Fruit fly (Drosophila melanogaster): ENCODE measurements around the gene CG32071.

Gene CG32071

dm6 chr3L:11096195-11096908 lies 7.3 kb downstream of the CG32071 start, which contains the start of the genes CG46439, Iyd and CG33947:
Gene CG46439, minus strand, starts transcription at chr3L:11096245.
Gene Iyd, minus strand, starts transcription at chr3L:11096245.
Gene CG33947, plus strand, starts transcription at chr3L:11096496.
- no peak for TF ChIP-seq noc (tag; optimal IDR thresholded peaks at IDR 0.05)

- TF ChIP-seq noc (tag; optimal IDR thresholded peaks at IDR 0.05), result no peak
These were observed 9.4 kb downstream of the CG32071 start for dm6 chr3L:11094279-11094678.

DNA sequence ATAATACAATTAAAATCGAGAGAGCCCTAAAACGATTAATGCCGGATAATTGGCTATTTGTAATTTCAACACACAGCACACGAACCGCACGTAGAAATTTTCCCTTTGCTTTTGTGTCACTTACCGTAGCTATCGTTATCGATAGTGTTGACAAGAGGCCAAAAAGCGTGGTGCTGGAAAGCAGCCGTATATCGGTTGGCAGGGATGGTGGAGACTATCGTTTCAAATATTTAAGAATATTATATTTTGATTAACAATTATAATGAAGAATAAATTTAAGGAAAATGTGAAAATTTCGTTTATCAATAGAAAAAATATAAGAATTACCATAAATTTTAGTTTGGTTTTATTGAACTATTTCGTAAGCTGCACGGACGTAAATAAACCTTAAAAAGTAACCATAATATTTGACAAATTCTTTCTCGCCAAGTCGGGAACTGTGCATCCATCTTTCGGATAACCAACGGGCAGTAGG lies 10.6 kb downstream of the CG32071 start, which contains the start of gene JIL-1:
JIL-1 (minus strand) TSS at position 148 of the 475 bp plus-strand sequence.
- TF ChIP-seq noc (tag; optimal IDR thresholded peaks at IDR 0.05), result peak; percentile 18

dm6 chr3L:11092610-11092961 lies 11.1 kb downstream of the CG32071 start:
- no peak for TF ChIP-seq noc (tag; optimal IDR thresholded peaks at IDR 0.05)

DNA sequence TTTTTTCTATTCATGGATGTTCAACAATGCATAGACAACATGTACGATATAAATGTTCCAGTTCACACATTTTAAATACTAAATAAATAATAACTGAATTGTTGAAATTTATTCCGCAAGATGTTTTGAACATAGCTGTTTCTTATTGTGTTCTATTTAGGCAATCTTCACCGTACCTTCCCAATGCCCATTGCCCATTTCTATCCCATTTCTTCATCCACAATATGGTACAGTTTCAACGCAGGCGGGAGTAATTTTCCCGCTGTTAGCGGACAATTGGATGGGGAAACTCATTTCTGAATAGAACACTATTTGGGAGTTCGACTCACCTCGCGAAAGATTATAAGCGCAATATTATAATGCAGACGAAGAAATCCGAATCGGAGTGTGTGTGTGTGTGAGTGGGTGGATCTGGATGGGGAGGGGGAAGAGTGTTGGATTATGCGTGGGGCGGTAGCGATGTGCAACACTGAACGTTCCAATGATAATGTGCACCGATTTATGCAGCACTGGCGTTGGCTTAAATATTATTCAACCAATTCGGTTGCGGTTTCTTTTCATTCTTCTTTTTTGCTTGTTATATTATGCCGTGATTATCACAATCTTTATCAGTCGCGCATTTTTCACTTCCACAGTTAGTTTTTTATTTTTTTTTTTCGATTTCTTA lies 11.6 kb downstream of the CG32071 start:
- peak; percentile 1 for TF ChIP-seq noc (tag; optimal IDR thresholded peaks at IDR 0.05)

dm6 chr3L:11089805-11090440 lies 13.8 kb downstream of the CG32071 start:
- TF ChIP-seq noc (tag; optimal IDR thresholded peaks at IDR 0.05), result peak; percentile 81

DNA sequence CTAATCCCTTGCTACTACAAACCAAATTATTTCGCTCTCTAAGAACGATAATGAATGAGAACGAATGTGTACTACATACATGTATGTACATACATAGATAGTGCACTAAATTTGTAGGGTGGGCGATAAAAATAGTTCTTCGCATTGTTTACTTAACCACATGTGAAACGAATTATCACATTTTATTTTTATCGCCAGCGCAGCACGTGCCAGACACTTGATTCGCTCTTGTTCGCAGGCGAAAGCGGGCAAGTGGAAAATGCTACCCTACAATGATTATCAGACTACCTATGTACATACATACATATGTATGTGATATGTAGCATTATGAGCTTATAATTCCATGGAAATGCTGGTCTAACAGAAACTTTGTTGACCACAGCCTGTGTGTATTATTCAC lies 17.9 kb downstream of the CG32071 start:
- no peak for TF ChIP-seq noc (tag; optimal IDR thresholded peaks at IDR 0.05)

dm6 chr3L:11084557-11085231 lies 19.0 kb downstream of the CG32071 start:
- TF ChIP-seq noc (tag; optimal IDR thresholded peaks at IDR 0.05), result peak; percentile 93

DNA sequence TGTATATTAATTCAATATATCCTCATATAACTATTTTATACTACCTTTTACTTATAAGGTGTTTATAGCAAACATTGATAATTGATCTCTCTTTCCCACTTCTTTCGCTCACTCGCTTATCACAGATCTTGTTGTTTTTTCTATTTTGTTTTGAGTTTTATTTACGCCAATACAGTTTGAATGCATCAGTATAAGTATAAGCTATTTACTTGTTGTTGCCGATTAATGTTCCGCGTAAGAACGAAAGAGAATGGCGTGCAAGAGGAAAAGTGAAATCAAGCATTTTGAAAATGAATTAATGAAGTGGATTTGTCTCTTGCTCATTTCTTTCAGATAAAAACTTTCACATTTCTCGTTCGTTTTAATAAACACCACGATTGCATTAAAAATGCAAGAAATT lies 20.1 kb downstream of the CG32071 start:
- no peak for TF ChIP-seq noc (tag; optimal IDR thresholded peaks at IDR 0.05)

DNA sequence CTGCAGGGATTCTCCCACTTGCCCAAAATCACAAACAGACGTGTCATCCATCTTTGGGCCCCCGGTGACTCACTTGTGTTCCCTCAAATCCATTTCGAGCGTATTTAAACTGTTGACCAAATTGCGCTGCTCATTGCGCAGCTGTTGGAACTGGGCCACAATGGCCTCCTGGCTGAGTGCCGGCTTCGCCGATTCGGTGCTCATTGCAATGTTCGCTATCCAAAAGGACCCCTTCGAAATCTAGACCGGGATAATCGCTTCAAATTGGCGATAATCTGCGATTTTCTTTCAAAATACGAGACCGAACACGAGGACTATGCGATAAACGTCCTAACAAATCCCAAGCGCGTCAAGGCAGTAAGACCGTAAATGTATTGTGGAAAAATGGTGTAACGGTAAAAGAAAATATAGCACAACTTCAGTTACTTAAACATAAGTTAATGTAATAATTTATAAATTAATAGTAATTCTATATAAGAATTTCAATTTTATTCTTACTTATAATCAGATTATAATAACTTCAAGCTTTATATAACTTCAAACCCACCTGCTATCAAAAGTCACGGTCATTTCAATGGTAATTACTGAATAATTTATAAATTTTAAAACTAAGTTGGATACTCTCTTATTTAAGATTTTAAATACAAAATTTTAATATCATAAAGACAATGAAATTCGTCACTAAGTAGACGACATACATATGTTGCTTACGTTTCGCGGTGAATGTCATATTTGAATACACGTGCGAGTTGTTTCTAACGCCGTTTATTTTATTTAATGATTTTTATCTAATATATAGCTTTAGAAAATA lies 29.4 kb downstream of the CG32071 start, which contains the start of the genes Pfdn2 and Noc1:
Pfdn2 (minus strand) TSS at position 346 of the 811 bp plus-strand sequence.
Noc1 (plus strand) TSS at position 727 of the 811 bp plus-strand sequence.
- TF ChIP-seq noc (tag; optimal IDR thresholded peaks at IDR 0.05), result no peak

dm6 chr3L:11071057-11071456 lies 32.6 kb downstream of the CG32071 start:
- no peak for TF ChIP-seq noc (tag; optimal IDR thresholded peaks at IDR 0.05)

DNA sequence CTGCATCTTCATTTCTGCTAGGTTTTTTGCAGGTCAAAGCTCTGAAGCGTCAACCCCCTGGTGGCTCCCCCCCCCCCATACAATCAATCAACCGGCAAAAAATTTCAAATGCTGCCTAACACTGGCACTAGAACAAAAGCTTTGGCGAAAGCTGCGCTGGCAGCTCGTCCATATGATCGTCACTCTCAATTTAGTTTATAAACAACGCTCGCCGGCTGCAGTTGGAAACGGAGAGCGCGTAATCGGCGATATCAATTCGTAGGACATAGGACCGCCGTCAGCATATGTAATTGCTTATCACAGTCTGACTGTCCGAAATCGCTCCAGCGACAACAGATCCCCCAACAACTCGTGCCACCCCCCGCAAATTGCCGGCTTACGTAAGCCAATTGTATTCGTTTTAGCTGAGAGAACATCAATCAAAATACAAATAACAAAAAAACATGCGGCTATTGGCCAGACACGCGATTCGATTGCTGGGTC lies 33.3 kb downstream of the CG32071 start, which contains the start of gene Mocs1:
Mocs1 (plus strand) TSS at position 155 of the 483 bp plus-strand sequence.
- peak; percentile 67 for TF ChIP-seq noc (tag; optimal IDR thresholded peaks at IDR 0.05)

DNA sequence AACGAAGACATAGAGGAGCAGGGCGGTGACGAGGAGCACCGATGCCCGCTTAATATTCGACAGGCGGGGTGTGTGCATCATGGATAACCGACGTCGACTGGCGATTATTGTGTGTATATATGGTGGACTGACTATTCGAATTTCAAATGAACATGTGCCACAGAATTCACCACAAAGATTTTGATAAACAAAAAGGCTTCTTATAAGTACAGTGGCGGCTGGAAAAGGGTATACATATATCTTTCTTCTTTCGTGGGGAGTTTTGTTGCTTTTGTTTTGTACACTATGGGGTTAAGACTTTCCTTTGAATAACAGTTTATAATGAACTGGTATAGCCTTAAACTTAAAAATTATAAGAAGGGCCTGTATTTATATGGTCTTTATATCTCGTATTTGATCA lies 33.9 kb downstream of the CG32071 start, which contains the start of gene CG6310:
CG6310 (minus strand) TSS at position 101 of the 400 bp plus-strand sequence.
- no peak for TF ChIP-seq noc (tag; optimal IDR thresholded peaks at IDR 0.05)

DNA sequence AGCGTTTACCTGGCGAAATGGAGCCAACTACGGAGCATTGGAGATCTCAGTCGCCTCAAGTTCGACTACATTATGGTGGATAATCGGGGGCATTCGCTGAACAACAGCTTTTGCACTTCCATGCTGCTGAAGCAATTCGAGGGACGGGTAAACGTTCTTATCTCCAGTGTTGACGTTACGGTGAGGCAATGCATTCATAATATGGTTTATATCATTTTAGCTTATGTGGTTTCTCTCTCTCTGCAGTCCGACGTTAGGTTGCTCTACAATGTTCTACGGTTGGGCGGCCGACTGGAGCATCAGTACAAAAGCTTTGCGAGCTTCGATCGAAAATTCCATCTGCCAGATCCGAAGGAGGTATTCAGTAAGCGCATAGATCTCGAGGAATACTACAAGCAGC lies 37.8 kb downstream of the CG32071 start:
- TF ChIP-seq noc (tag; optimal IDR thresholded peaks at IDR 0.05), result no peak

dm6 chr3L:11064689-11065088 lies 39.0 kb downstream of the CG32071 start, which contains the start of the genes CG32075, CG45101 and SuUR:
Gene CG32075, minus strand, starts transcription at chr3L:11064941.
Gene CG45101, plus strand, starts transcription at chr3L:11064991.
Gene SuUR, plus strand, starts transcription at chr3L:11064991.
- TF ChIP-seq noc (tag; optimal IDR thresholded peaks at IDR 0.05), result peak; percentile 79

All from whole organism, larva.